Worm (Caenorhabditis elegans) whole organism, midembryonic: ENCODE data around the gene W02H3.1.

Source experiments
- T22C8.4 ChIP-seq: fragments of 200-800 bp; sonication (Bioruptor generic); IDR thresholded peaks from 2 replicates; pipeline ENCODE4 v1.3.6; 2022; ENCODE audit warnings: missing genetic modification characterization, missing compliant biosample characterization
- cog-1 ChIP-seq: sonication (generic microtip); optimal IDR thresholded peaks from 2 replicates; lab custom pipeline; 2016; ENCODE audit warnings: missing genetic modification characterization, missing compliant biosample characterization
- flt-1 ChIP-seq: fragments of 200-800 bp; sonication (Bioruptor generic); IDR thresholded peaks from 2 replicates; pipeline ENCODE4 v1.3.6; 2022; ENCODE audit warnings: missing genetic modification characterization, missing compliant biosample characterization
- klf-2 ChIP-seq: fragments of 200-800 bp; sonication (Bioruptor generic); conservative IDR thresholded peaks from 2 replicates; pipeline ENCODE4 v1.3.6; 2022; ENCODE audit warnings: missing genetic modification reagents, missing genetic modification characterization, missing compliant biosample characterization
- med-1 ChIP-seq: sonication (generic microtip); optimal IDR thresholded peaks from 2 replicates; lab custom pipeline; 2017; ENCODE audit warnings: missing genetic modification characterization, mild to moderate bottlenecking, missing compliant biosample characterization, antibody characterized with exemption, missing genetic modification reagents; ENCODE audit not compliant: insufficient read depth
- ref-1 ChIP-seq: fragments of 200-800 bp; sonication (Bioruptor generic); conservative IDR thresholded peaks from 2 replicates; pipeline ENCODE4 v1.3.6; 2022; ENCODE audit warnings: missing genetic modification reagents, missing genetic modification characterization, missing compliant biosample characterization
- tab-1 ChIP-seq: fragments of 200-800 bp; sonication (Bioruptor generic); IDR thresholded peaks from 2 replicates; pipeline ENCODE4 v1.3.6; 2022; ENCODE audit warnings: missing genetic modification characterization, missing compliant biosample characterization
- ztf-23 ChIP-seq: fragments of 200-800 bp; sonication (Bioruptor generic); IDR thresholded peaks from 2 replicates; pipeline ENCODE4 v1.3.6; 2022; ENCODE audit warnings: missing genetic modification reagents, missing genetic modification characterization, missing compliant biosample characterization
- ztf-29 ChIP-seq: fragments of 200-800 bp; sonication (Bioruptor generic); IDR thresholded peaks from 2 replicates; pipeline ENCODE4 v1.3.6; 2022; ENCODE audit warnings: missing genetic modification reagents, missing genetic modification characterization, missing compliant biosample characterization

The W02H3.1 gene

ce11 chrX:11095480-11095879 is 9.8 kb downstream of the W02H3.1 start:
- TF ChIP-seq ztf-29 (GFP tag; lab: Robert Waterston, UW) (peak; percentile 79), klf-2 (GFP tag; lab: Robert Waterston, UW) (peak; percentile 82), flt-1 (GFP tag; lab: Robert Waterston, UW) (peak; percentile 94), ref-1 (GFP tag; lab: Robert Waterston, UW) (peak; percentile 85), cog-1 (tag; lab: Kevin White, UChicago) (peak; percentile 83), T22C8.4 (GFP tag; lab: Robert Waterston, UW) (peak; percentile 86), med-1 (GFP tag; lab: Kevin White, UChicago) (peak; percentile 35), ztf-23 (GFP tag; lab: Robert Waterston, UW) (peak; percentile 86), tab-1 (peak; percentile 90)

ce11 chrX:11093985-11094593 is 11.2 kb downstream of the W02H3.1 start:
- TF ChIP-seq cog-1 (tag; lab: Kevin White, UChicago) (peak; percentile 98), ztf-23 (GFP tag; lab: Robert Waterston, UW) (peak; percentile 93), klf-2 (GFP tag; lab: Robert Waterston, UW) (peak; percentile 85), ref-1 (GFP tag; lab: Robert Waterston, UW) (no peak), T22C8.4 (GFP tag; lab: Robert Waterston, UW) (peak; percentile 100), flt-1 (GFP tag; lab: Robert Waterston, UW) (peak; percentile 90), tab-1 (no peak; the same call in none of the 2 replicates), med-1 (GFP tag; lab: Kevin White, UChicago) (peak; percentile 76), ztf-29 (GFP tag; lab: Robert Waterston, UW) (peak; percentile 69)

- TF ChIP-seq T22C8.4 (GFP tag; lab: Robert Waterston, UW) (no peak), ztf-29 (GFP tag; lab: Robert Waterston, UW) (no peak), ref-1 (GFP tag; lab: Robert Waterston, UW) (no peak)
Observed at ce11 chrX:11088952-11089351, 16.3 kb downstream of the W02H3.1 start, which contains the start of gene W04G3.11. Gene W04G3.11, plus strand, starts transcription at chrX:11089195.

ce11 chrX:11085162-11085561 is 20.1 kb downstream of the W02H3.1 start, which contains the start of gene W04G3.7:
Gene W04G3.7, minus strand, starts transcription at chrX:11085262.
- TF ChIP-seq cog-1 (tag; lab: Kevin White, UChicago) (no peak), flt-1 (GFP tag; lab: Robert Waterston, UW) (no peak), ref-1 (GFP tag; lab: Robert Waterston, UW) (no peak), ztf-23 (GFP tag; lab: Robert Waterston, UW) (no peak), klf-2 (GFP tag; lab: Robert Waterston, UW) (no peak), ztf-29 (GFP tag; lab: Robert Waterston, UW) (no peak), med-1 (GFP tag; lab: Kevin White, UChicago) (no peak), tab-1 (no peak)

ce11 chrX:11080170-11080728 is 25.0 kb downstream of the W02H3.1 start, which contains the start of gene sulp-7:
Gene sulp-7, plus strand, starts transcription at chrX:11080678.
- TF ChIP-seq cog-1 (tag; lab: Kevin White, UChicago): no peak

- TF ChIP-seq ztf-23 (GFP tag; lab: Robert Waterston, UW) (no peak), flt-1 (GFP tag; lab: Robert Waterston, UW) (no peak), klf-2 (GFP tag; lab: Robert Waterston, UW) (no peak), ref-1 (GFP tag; lab: Robert Waterston, UW) (no peak), tab-1 (no peak), cog-1 (tag; lab: Kevin White, UChicago) (no peak), med-1 (GFP tag; lab: Kevin White, UChicago) (no peak), ztf-29 (GFP tag; lab: Robert Waterston, UW) (no peak), T22C8.4 (GFP tag; lab: Robert Waterston, UW) (no peak)
Observed at ce11 chrX:11079667-11080066, 25.6 kb downstream of the W02H3.1 start, which contains the start of gene W04G3.13. Gene W04G3.13, minus strand, starts transcription at chrX:11079767.

- TF ChIP-seq ref-1 (GFP tag; lab: Robert Waterston, UW): no peak
- TF ChIP-seq ztf-23 (GFP tag; lab: Robert Waterston, UW): no peak
- no peak for TF ChIP-seq ztf-29 (GFP tag; lab: Robert Waterston, UW)
- no peak for TF ChIP-seq cog-1 (tag; lab: Kevin White, UChicago)
Observed at ce11 chrX:11078150-11078549, 27.1 kb downstream of the W02H3.1 start, which contains the start of gene W04G3.10. Gene W04G3.10, minus strand, starts transcription at chrX:11078250.

ce11 chrX:11076491-11076890 is 28.8 kb downstream of the W02H3.1 start, which contains the start of gene W04G3.12:
Gene W04G3.12, minus strand, starts transcription at chrX:11076801.
- TF ChIP-seq tab-1 (no peak), T22C8.4 (GFP tag; lab: Robert Waterston, UW) (no peak), ztf-29 (GFP tag; lab: Robert Waterston, UW) (no peak), ztf-23 (GFP tag; lab: Robert Waterston, UW) (no peak), med-1 (GFP tag; lab: Kevin White, UChicago) (no peak), ref-1 (GFP tag; lab: Robert Waterston, UW) (no peak), flt-1 (GFP tag; lab: Robert Waterston, UW) (no peak), klf-2 (GFP tag; lab: Robert Waterston, UW) (no peak), cog-1 (tag; lab: Kevin White, UChicago) (no peak)

- TF ChIP-seq ztf-29 (GFP tag; lab: Robert Waterston, UW) (no peak), tab-1 (no peak)
Observed at ce11 chrX:11073358-11073757, 31.9 kb downstream of the W02H3.1 start, which contains the start of gene W04G3.5. Gene W04G3.5, plus strand, starts transcription at chrX:11073658.
